Worm (Caenorhabditis elegans) whole organism, L4 larva: ENCODE measurements around the gene T09A5.15.

Source experiments
- F26F4.8 ChIP-seq: fragments of 200-800 bp; sonication (Bioruptor generic); conservative IDR thresholded peaks from 2 replicates; pipeline ENCODE4 v1.3.6; 2022; ENCODE audit warnings: missing genetic modification characterization, missing compliant biosample characterization
- F37D6.2 ChIP-seq: sonication (generic microtip); optimal IDR thresholded peaks from 2 replicates; lab custom pipeline; 2016; ENCODE audit warnings: mild to moderate bottlenecking, missing genetic modification characterization, missing compliant biosample characterization
- F44E2.7 ChIP-seq: fragments of 200-800 bp; sonication (Bioruptor generic); IDR thresholded peaks from 2 replicates; pipeline ENCODE4 v2.1.2; 2022; ENCODE audit warnings: missing genetic modification characterization, missing compliant biosample characterization
- T20F7.1 ChIP-seq: fragments of 200-800 bp; sonication (Bioruptor generic); optimal IDR thresholded peaks from 2 replicates; lab custom pipeline; 2018; ENCODE audit warnings: mild to moderate bottlenecking, missing genetic modification characterization, missing compliant biosample characterization
- Y105C5A.15 ChIP-seq: fragments of 200-800 bp; sonication (Bioruptor generic); IDR thresholded peaks from 2 replicates; pipeline ENCODE4 v1.3.6; 2022; ENCODE audit warnings: missing genetic modification characterization, missing compliant biosample characterization
- Y48G9A.11 ChIP-seq: fragments of 200-800 bp; sonication (Bioruptor generic); IDR thresholded peaks from 2 replicates; pipeline ENCODE4 v1.3.6; 2022; ENCODE audit warnings: missing genetic modification reagents, missing genetic modification characterization, missing compliant biosample characterization
- Y5F2A.4 ChIP-seq: fragments of 200-800 bp; sonication (Bioruptor generic); optimal IDR thresholded peaks from 2 replicates; lab custom pipeline; 2018; ENCODE audit warnings: mild to moderate bottlenecking, missing genetic modification characterization, missing compliant biosample characterization
- Y75B8A.6 ChIP-seq: fragments of 200-800 bp; sonication (Bioruptor generic); IDR thresholded peaks from 2 replicates; pipeline ENCODE4 v1.3.6; 2022; ENCODE audit warnings: missing genetic modification reagents, missing genetic modification characterization, missing compliant biosample characterization
- ama-1 ChIP-seq: fragments of 150-350 bp; optimal IDR thresholded peaks from 2 replicates; lab custom pipeline; 2014; ENCODE audit warnings: inconsistent platforms, mixed read lengths
- ceh-28 ChIP-seq: fragments of 150-350 bp; optimal IDR thresholded peaks from 2 replicates; lab custom pipeline; 2014; ENCODE audit warnings: missing biosample characterization, missing genetic modification reagents, missing genetic modification characterization
- ceh-44 ChIP-seq: fragments of 200-800 bp; sonication (Bioruptor generic); IDR thresholded peaks from 2 replicates; pipeline ENCODE4 v1.3.6; 2022; ENCODE audit warnings: missing genetic modification reagents, missing genetic modification characterization, missing compliant biosample characterization
- ceh-62 ChIP-seq: sonication (generic microtip); optimal IDR thresholded peaks from 2 replicates; lab custom pipeline; 2017; ENCODE audit warnings: missing biosample characterization, missing genetic modification characterization
- ceh-82 ChIP-seq: sonication (generic microtip); optimal IDR thresholded peaks from 2 replicates; lab custom pipeline; 2017; ENCODE audit warnings: missing biosample characterization, missing genetic modification characterization
- ces-1 ChIP-seq: fragments of 150-350 bp; sonication (generic microtip); optimal IDR thresholded peaks from 4 replicates; lab custom pipeline; 2014; ENCODE audit warnings: missing biosample characterization, missing genetic modification reagents, missing genetic modification characterization
- daf-12 ChIP-seq: fragments of 150-350 bp; optimal IDR thresholded peaks from 2 replicates; lab custom pipeline; 2014; ENCODE audit warnings: missing biosample characterization, missing genetic modification reagents, missing genetic modification characterization
- daf-16 ChIP-seq, 3 experiments: sonication (generic microtip); optimal IDR thresholded peaks; 2 replicates each; lab custom pipeline; 2016 to 2017; ENCODE audit warnings: missing genetic modification characterization in 3 of 3, missing genetic modification reagents in 3 of 3, mild to moderate bottlenecking in 2 of 3, missing compliant biosample characterization in 2 of 3, missing biosample characterization in 1 of 3, moderate library complexity in 1 of 3
- daf-19 ChIP-seq: fragments of 200-800 bp; sonication (Bioruptor generic); conservative IDR thresholded peaks from 2 replicates; pipeline ENCODE4 v1.3.6; 2022; ENCODE audit warnings: missing genetic modification characterization, missing compliant biosample characterization
- daf-8 ChIP-seq: fragments of 200-800 bp; sonication (Bioruptor generic); IDR thresholded peaks from 2 replicates; pipeline ENCODE4 v1.3.6; 2022; ENCODE audit warnings: missing genetic modification characterization, missing compliant biosample characterization
- dmd-6 ChIP-seq: fragments of 200-800 bp; sonication (Bioruptor generic); IDR thresholded peaks from 2 replicates; pipeline ENCODE4 v1.3.6; 2022; ENCODE audit warnings: missing genetic modification reagents, missing genetic modification characterization, missing compliant biosample characterization
- dpl-1 ChIP-seq: fragments of 150-350 bp; optimal IDR thresholded peaks from 2 replicates; lab custom pipeline; 2014; ENCODE audit warnings: missing biosample characterization, missing genetic modification reagents, missing genetic modification characterization
- dve-1 ChIP-seq: sonication (generic microtip); optimal IDR thresholded peaks from 2 replicates; lab custom pipeline; 2017; ENCODE audit warnings: antibody characterized with exemption, mild to moderate bottlenecking, missing genetic modification characterization, missing compliant biosample characterization; ENCODE audit not compliant: insufficient read depth
- egl-27 ChIP-seq: sonication (generic microtip); optimal IDR thresholded peaks from 3 replicates; lab custom pipeline; 2017; ENCODE audit warnings: missing biosample characterization, missing genetic modification reagents, missing genetic modification characterization
- fkh-10 ChIP-seq: fragments of 150-350 bp; optimal IDR thresholded peaks from 2 replicates; lab custom pipeline; 2014; ENCODE audit warnings: missing biosample characterization, missing genetic modification reagents, missing genetic modification characterization
- gei-8 ChIP-seq: fragments of 200-800 bp; sonication (Bioruptor generic); optimal IDR thresholded peaks from 2 replicates; lab custom pipeline; 2018; ENCODE audit warnings: mild to moderate bottlenecking, missing genetic modification characterization, missing compliant biosample characterization
- hif-1 ChIP-seq, 2 experiments: sonication (generic microtip); optimal IDR thresholded peaks; 2 replicates each; lab custom pipeline; 2016 to 2017; ENCODE audit warnings: missing compliant biosample characterization in 2 of 2, missing genetic modification characterization in 2 of 2, missing genetic modification reagents in 2 of 2, missing genotype in 2 of 2, mild to moderate bottlenecking in 1 of 2
- hlh-30 ChIP-seq: sonication (generic microtip); optimal IDR thresholded peaks from 2 replicates; lab custom pipeline; 2017; ENCODE audit warnings: antibody characterized with exemption, mild to moderate bottlenecking, missing genetic modification characterization, missing compliant biosample characterization; ENCODE audit not compliant: insufficient read depth
- lin-15B ChIP-seq: fragments of 150-350 bp; sonication (generic microtip); optimal IDR thresholded peaks from 3 replicates; lab custom pipeline; 2014; ENCODE audit warnings: missing biosample characterization, missing genetic modification characterization
- lin-38 ChIP-seq: fragments of 200-800 bp; sonication (Bioruptor generic); IDR thresholded peaks from 2 replicates; pipeline ENCODE4 v1.3.6; 2022; ENCODE audit warnings: missing genetic modification reagents, missing genetic modification characterization, missing compliant biosample characterization
- lsy-2 ChIP-seq, 2 experiments: fragments of 150-350 bp in 1 of 2; sonication (generic microtip) in 1 of 2; optimal IDR thresholded peaks; 2 replicates each; lab custom pipeline; 2014 to 2017; ENCODE audit warnings: missing biosample characterization in 2 of 2, missing genetic modification characterization in 2 of 2
- mdl-1 ChIP-seq, 2 experiments: fragments of 150-350 bp in 1 of 2; sonication (generic microtip) in 1 of 2; optimal IDR thresholded peaks; 2 replicates each; lab custom pipeline; 2014 to 2017; ENCODE audit warnings: missing biosample characterization in 2 of 2, missing genetic modification characterization in 2 of 2
- mdt-29 ChIP-seq: fragments of 200-800 bp; sonication (Bioruptor generic); IDR thresholded peaks from 2 replicates; pipeline ENCODE4 v1.3.6; 2022; ENCODE audit warnings: missing genetic modification reagents, missing genetic modification characterization, missing compliant biosample characterization
- mep-1 ChIP-seq: fragments of 150-350 bp; sonication (generic microtip); optimal IDR thresholded peaks from 3 replicates; lab custom pipeline; 2014; ENCODE audit warnings: missing biosample characterization, missing genetic modification characterization
- mes-2 ChIP-seq: sonication (generic microtip); optimal IDR thresholded peaks from 2 replicates; lab custom pipeline; 2016; ENCODE audit warnings: missing genotype, mild to moderate bottlenecking, missing genetic modification characterization, missing compliant biosample characterization; ENCODE audit not compliant: poor library complexity, severe bottlenecking
- nhr-10 ChIP-seq: fragments of 150-350 bp; optimal IDR thresholded peaks from 2 replicates; lab custom pipeline; 2014; ENCODE audit warnings: missing biosample characterization, missing genetic modification characterization
- nhr-28 ChIP-seq: fragments of 150-350 bp; optimal IDR thresholded peaks from 2 replicates; lab custom pipeline; 2014; ENCODE audit warnings: missing biosample characterization, missing genetic modification characterization
- nhr-41 ChIP-seq: fragments of 200-800 bp; sonication (Bioruptor generic); IDR thresholded peaks from 2 replicates; pipeline ENCODE4 v1.3.6; 2022; ENCODE audit warnings: missing genetic modification reagents, missing genetic modification characterization, missing compliant biosample characterization
- nhr-48 ChIP-seq: sonication (generic microtip); optimal IDR thresholded peaks from 2 replicates; lab custom pipeline; 2016; ENCODE audit warnings: mild to moderate bottlenecking, missing genetic modification characterization, missing compliant biosample characterization
- nhr-6 ChIP-seq: fragments of 150-350 bp; optimal IDR thresholded peaks from 2 replicates; lab custom pipeline; 2014; ENCODE audit warnings: missing biosample characterization, missing genetic modification characterization
- nhr-76 ChIP-seq: fragments of 150-350 bp; optimal IDR thresholded peaks from 2 replicates; lab custom pipeline; 2014; ENCODE audit warnings: missing biosample characterization, missing genetic modification characterization
- pha-4 ChIP-seq, 2 experiments: fragments of 150-350 bp in 1 of 2; fragments of 200-800 bp in 1 of 2; sonication (Bioruptor generic) in 1 of 2; IDR thresholded peaks in 1 of 2; optimal IDR thresholded peaks in 1 of 2; 2 replicates each; pipeline versions ENCODE4 v1.3.6 to Lab custom; 2014 to 2022; ENCODE audit warnings: missing genetic modification characterization in 2 of 2, missing genetic modification reagents in 2 of 2, missing biosample characterization in 1 of 2, missing compliant biosample characterization in 1 of 2
- pqm-1 ChIP-seq: sonication (generic microtip); optimal IDR thresholded peaks from 2 replicates; lab custom pipeline; 2017; ENCODE audit warnings: missing biosample characterization, missing genetic modification characterization
- rbr-2 ChIP-seq: sonication (generic microtip); optimal IDR thresholded peaks from 2 replicates; lab custom pipeline; 2016; ENCODE audit warnings: missing genotype, missing genetic modification characterization, missing compliant biosample characterization
- sdz-12 ChIP-seq: fragments of 200-800 bp; sonication (Bioruptor generic); optimal IDR thresholded peaks from 2 replicates; lab custom pipeline; 2018; ENCODE audit warnings: mild to moderate bottlenecking, missing genetic modification characterization, missing compliant biosample characterization
- skn-1 ChIP-seq: fragments of 150-350 bp; optimal IDR thresholded peaks from 2 replicates; lab custom pipeline; 2014; ENCODE audit warnings: missing biosample characterization, missing genetic modification characterization
- snpc-4 ChIP-seq: fragments of 150-350 bp; optimal IDR thresholded peaks from 2 replicates; lab custom pipeline; 2014; ENCODE audit warnings: missing biosample characterization, missing genetic modification characterization
- tra-1 ChIP-seq: fragments of 200-800 bp; sonication (Bioruptor generic); IDR thresholded peaks from 2 replicates; pipeline ENCODE4 v1.3.6; 2022; ENCODE audit warnings: missing genetic modification reagents, missing genetic modification characterization, missing compliant biosample characterization
- unc-39 ChIP-seq: sonication (generic microtip); optimal IDR thresholded peaks from 2 replicates; lab custom pipeline; 2017; ENCODE audit warnings: missing biosample characterization, missing genetic modification characterization
- unc-62 ChIP-seq, 3 experiments: fragments of 150-350 bp in 1 of 3; sonication (generic microtip); optimal IDR thresholded peaks in 2 of 3; peaks in 1 of 3; 1 replicate in 1 of 3; 2 replicates in 2 of 3; lab custom pipeline; 2014 to 2017; ENCODE audit warnings: missing biosample characterization in 3 of 3, missing genetic modification characterization in 3 of 3, missing genetic modification reagents in 3 of 3, missing genotype in 1 of 3
- zfp-3 ChIP-seq: fragments of 200-800 bp; sonication (Bioruptor generic); conservative IDR thresholded peaks from 2 replicates; pipeline ENCODE4 v1.3.6; 2022; ENCODE audit warnings: missing genetic modification reagents, missing genetic modification characterization, missing compliant biosample characterization
- ztf-7 ChIP-seq: fragments of 150-350 bp; optimal IDR thresholded peaks from 2 replicates; lab custom pipeline; 2014; ENCODE audit warnings: missing biosample characterization, missing genetic modification characterization

The T09A5.15 gene

DNA sequence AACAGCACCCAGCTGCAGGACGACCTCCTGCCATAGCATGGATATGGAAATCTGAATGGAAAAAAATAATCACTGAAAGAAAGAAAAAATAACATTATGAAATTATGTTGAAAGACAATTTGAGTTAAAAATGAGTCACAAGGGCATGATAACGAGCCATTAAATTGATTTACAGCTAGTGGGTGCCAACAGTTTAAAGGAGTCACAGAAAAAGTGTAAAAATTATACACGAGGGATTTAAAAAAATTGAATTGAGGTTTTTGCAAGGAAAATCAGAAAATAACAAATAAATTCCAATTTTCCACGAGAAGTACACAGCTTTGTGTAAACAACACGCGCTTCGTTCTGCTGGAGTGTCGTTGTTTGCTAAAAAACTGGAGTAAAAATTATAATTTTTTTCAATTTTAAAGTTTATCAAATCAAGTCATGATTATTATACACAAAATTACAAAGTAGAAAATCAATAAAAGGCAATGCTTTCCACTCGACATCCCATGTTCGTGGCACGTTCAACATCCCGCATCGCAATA lies 16.1 kb downstream of the T09A5.15 start, which contains the start of gene T01H3.3:
T01H3.3 (minus strand) TSS at position 51 of the 530 bp plus-strand sequence.
- TF ChIP-seq zfp-3 (GFP tag; lab: Robert Waterston, UW) = no peak
- TF ChIP-seq dve-1 (tag; lab: Kevin White, UChicago) = peak; percentile 30
- TF ChIP-seq rbr-2 (tag; lab: Kevin White, UChicago) = peak; percentile 16
- no peak for TF ChIP-seq ceh-62
- TF ChIP-seq fkh-10 (GFP tag; lab: Kevin White, UChicago) = no peak
- TF ChIP-seq nhr-48 (tag; lab: Kevin White, UChicago) = no peak
- TF ChIP-seq gei-8 = no peak
- no peak for TF ChIP-seq nhr-10
- TF ChIP-seq ces-1 (GFP tag; lab: Kevin White, UChicago) = no peak
- no peak for TF ChIP-seq F44E2.7 (GFP tag; lab: Robert Waterston, UW)
- TF ChIP-seq egl-27 (tag; lab: Kevin White, UChicago) = no peak
- TF ChIP-seq hif-1 (tag; optimal IDR thresholded peaks at IDR 0.05; lab: Kevin White, UChicago) = no peak
- no peak for TF ChIP-seq mdl-1 (tag; optimal IDR thresholded peaks at IDR 0.05; lab: Kevin White, UChicago)
- no peak for TF ChIP-seq F37D6.2
- no peak for TF ChIP-seq daf-16 (GFP tag; optimal IDR thresholded peaks at IDR 0.05; lab: Kevin White, UChicago)
- peak; percentile 16 for TF ChIP-seq daf-16 (tag; optimal IDR thresholded peaks at IDR 0.05; lab: Kevin White, UChicago)
- peak in 1 of 2 experiments; percentile 83 for TF ChIP-seq lsy-2 (tag; optimal IDR thresholded peaks at IDR 0.05; lab: Kevin White, UChicago)
- peak; percentile 21 for TF ChIP-seq nhr-6
- no peak for TF ChIP-seq Y105C5A.15
- peak; percentile 59 for TF ChIP-seq Y48G9A.11
- TF ChIP-seq nhr-76 (tag; lab: Kevin White, UChicago) = no peak
- TF ChIP-seq lin-38 (GFP tag; lab: Robert Waterston, UW) = peak; percentile 20; the same call in 1 of the 2 replicates
- TF ChIP-seq mes-2 = peak; percentile 67
- no peak for TF ChIP-seq sdz-12
- no peak for TF ChIP-seq mdt-29 (GFP tag; lab: Robert Waterston, UW)
- no peak for TF ChIP-seq ceh-82 (tag; lab: Kevin White, UChicago)
- no peak for TF ChIP-seq unc-62 (GFP tag; optimal IDR thresholded peaks at IDR 0.05 in 1 of 2; lab: Kevin White, UChicago)
- no peak for TF ChIP-seq unc-62 (tag; optimal IDR thresholded peaks at IDR 0.05; lab: Kevin White, UChicago)
- peak; percentile 41 for TF ChIP-seq dpl-1 (GFP tag; lab: Kevin White, UChicago)
- TF ChIP-seq T20F7.1 (GFP tag; lab: Kevin White, UChicago) = peak; percentile 96
- TF ChIP-seq ztf-7 = no peak
- TF ChIP-seq nhr-28 (tag; lab: Kevin White, UChicago) = no peak
- TF ChIP-seq lin-15B (tag; lab: Kevin White, UChicago) = no peak
- no peak for TF ChIP-seq daf-19 (GFP tag; lab: Robert Waterston, UW)
- TF ChIP-seq unc-39 (tag; lab: Kevin White, UChicago) = no peak
- no peak for TF ChIP-seq daf-12
- TF ChIP-seq F26F4.8 = no peak
- no peak for TF ChIP-seq tra-1 (GFP tag; lab: Robert Waterston, UW)
- no peak for TF ChIP-seq nhr-41 (GFP tag; lab: Robert Waterston, UW)
- no peak for TF ChIP-seq ceh-44
- TF ChIP-seq hlh-30 (tag; lab: Kevin White, UChicago) = peak; percentile 30
- TF ChIP-seq pha-4 (GFP tag; IDR thresholded peaks at IDR 0.05; lab: Robert Waterston, UW) = no peak
- TF ChIP-seq pha-4 (tag; optimal IDR thresholded peaks at IDR 0.05; lab: Kevin White, UChicago) = peak; percentile 65
- TF ChIP-seq ceh-28 = no peak
- TF ChIP-seq ama-1 (lab: Kevin White, UChicago) = no peak
- TF ChIP-seq mep-1 (tag; lab: Kevin White, UChicago) = no peak
- no peak for TF ChIP-seq pqm-1 (tag; lab: Kevin White, UChicago)
- TF ChIP-seq skn-1 = no peak
- no peak for TF ChIP-seq snpc-4
- TF ChIP-seq Y75B8A.6 (GFP tag; lab: Robert Waterston, UW) = no peak
- no peak for TF ChIP-seq daf-8 (GFP tag; lab: Robert Waterston, UW)
- no peak for TF ChIP-seq dmd-6 (GFP tag; lab: Robert Waterston, UW)
- TF ChIP-seq Y5F2A.4 = no peak
